Worm (Caenorhabditis elegans): ENCODE results near the gene C28H8.8.

DNA sequence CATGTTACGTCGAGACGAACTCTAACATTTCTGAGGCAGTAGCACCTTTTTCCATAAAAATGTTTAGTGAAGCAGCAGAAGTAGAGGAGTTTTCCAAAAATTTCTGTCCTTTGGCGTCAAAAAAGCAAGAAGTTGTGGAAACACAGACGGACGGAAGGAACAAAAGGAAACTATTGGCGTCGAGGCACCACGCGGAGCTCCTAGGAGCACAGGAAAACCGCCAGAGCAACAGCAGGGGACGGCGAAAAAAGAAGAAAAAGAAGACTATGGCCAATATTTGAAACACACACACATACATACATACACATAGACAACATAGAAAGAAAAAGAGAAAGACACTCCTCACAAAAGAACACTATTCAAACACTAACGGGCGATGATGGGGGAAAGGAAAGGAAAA, 45.7 kb downstream of the C28H8.8 start:
- no peak for TF ChIP-seq lin-13 (GFP tag; optimal IDR thresholded peaks at IDR 0.05)
- TF ChIP-seq dmd-9 (GFP tag; IDR thresholded peaks at IDR 0.05), result no peak
- TF ChIP-seq attf-4 (tag; optimal IDR thresholded peaks at IDR 0.05), result no peak
